Fruit fly (Drosophila melanogaster) whole organism, wandering third instar larva: Measurements from ENCODE around the gene Dsp1.
A peak's percentile ranks its signal among the peaks of the same experiment; 100 is the strongest.

Experiments
- Abd-B ChIP-seq: fragments of >200 bp; optimal IDR thresholded peaks from 2 replicates; lab custom pipeline; 2017; ENCODE audit warnings: missing biosample characterization, missing genetic modification characterization
- CG32264 ChIP-seq: fragments of 200-800 bp; sonication (Bioruptor generic); optimal IDR thresholded peaks from 2 replicates; lab custom pipeline; 2016; ENCODE audit warnings: missing biosample characterization, missing genetic modification characterization
- CG9705 ChIP-seq: fragments of 200-800 bp; sonication (Bioruptor generic); optimal IDR thresholded peaks from 2 replicates; lab custom pipeline; 2018; ENCODE audit warnings: missing biosample characterization, mild to moderate bottlenecking, missing genetic modification characterization
- CrebA ChIP-seq: fragments of 200-800 bp; sonication (Bioruptor generic); optimal IDR thresholded peaks from 2 replicates; lab custom pipeline; 2016; ENCODE audit warnings: missing biosample characterization, mild to moderate bottlenecking, missing genetic modification characterization, borderline replicate concordance
- Dfd ChIP-seq: fragments of >200 bp; optimal IDR thresholded peaks from 2 replicates; lab custom pipeline; 2017; ENCODE audit warnings: missing biosample characterization, missing genetic modification characterization
- Dif ChIP-seq: fragments of 200-275, 200-300 bp; sonication (Bioruptor generic); optimal IDR thresholded peaks from 2 replicates; lab custom pipeline; 2018; ENCODE audit warnings: missing biosample characterization, missing genetic modification characterization; ENCODE audit not compliant: partially characterized antibody
- GATAd ChIP-seq: sonication (Bioruptor generic); optimal IDR thresholded peaks from 2 replicates; lab custom pipeline; 2016; ENCODE audit warnings: missing biosample characterization, missing genetic modification characterization
- HLH106 ChIP-seq: fragments of 200-800 bp; optimal IDR thresholded peaks from 3 replicates; lab custom pipeline; 2019; ENCODE audit warnings: missing biosample characterization, mild to moderate bottlenecking, missing genetic modification characterization, moderate library complexity
- Hnf4 ChIP-seq: fragments of 200-800 bp; sonication (Bioruptor generic); optimal IDR thresholded peaks from 2 replicates; lab custom pipeline; 2016; ENCODE audit warnings: missing biosample characterization, mild to moderate bottlenecking, missing genetic modification characterization
- Hr78 ChIP-seq: fragments of >200 bp; optimal IDR thresholded peaks from 2 replicates; lab custom pipeline; 2017; ENCODE audit warnings: missing biosample characterization, missing genetic modification characterization
- Hr83 ChIP-seq: fragments of 200-300 bp; sonication (Bioruptor generic); optimal IDR thresholded peaks from 2 replicates; lab custom pipeline; 2016; ENCODE audit warnings: missing biosample characterization, mild to moderate bottlenecking, missing genetic modification characterization, moderate library complexity; ENCODE audit not compliant: poor library complexity, severe bottlenecking
- Jra ChIP-seq: sonication (Bioruptor generic); optimal IDR thresholded peaks from 2 replicates; lab custom pipeline; 2016; ENCODE audit warnings: missing biosample characterization, missing genetic modification characterization
- Mio ChIP-seq: sonication (Bioruptor generic); optimal IDR thresholded peaks from 2 replicates; lab custom pipeline; 2016; ENCODE audit warnings: missing biosample characterization, missing genetic modification characterization
- Myc ChIP-seq: fragments of >200 bp; optimal IDR thresholded peaks from 2 replicates; lab custom pipeline; 2017
- N ChIP-seq: fragments of >200 bp; optimal IDR thresholded peaks from 2 replicates; lab custom pipeline; 2018; ENCODE audit warnings: missing biosample characterization, missing external identifiers, missing genetic modification characterization
- OdsH ChIP-seq: fragments of 200-800 bp; sonication (Bioruptor generic); optimal IDR thresholded peaks from 2 replicates; lab custom pipeline; 2016; ENCODE audit warnings: missing biosample characterization, mild to moderate bottlenecking, missing genetic modification characterization
- Rel ChIP-seq, 2 experiments: fragments of 200-800 bp; sonication (Bioruptor generic) in 1 of 2; optimal IDR thresholded peaks; 2 replicates in 1 of 2; 3 replicates in 1 of 2; lab custom pipeline; 2016 to 2019; ENCODE audit warnings: mild to moderate bottlenecking in 2 of 2, missing biosample characterization in 2 of 2, missing genetic modification characterization in 2 of 2, moderate library complexity in 1 of 2
- Sp1 ChIP-seq: fragments of 200-800 bp; sonication (Bioruptor generic); optimal IDR thresholded peaks from 3 replicates; lab custom pipeline; 2019; ENCODE audit warnings: missing biosample characterization, mild to moderate bottlenecking, missing genetic modification characterization, moderate library complexity
- Vsx2 ChIP-seq: fragments of 200-300, 225-300 bp; sonication (Bioruptor generic); optimal IDR thresholded peaks from 2 replicates; lab custom pipeline; 2018; ENCODE audit warnings: missing biosample characterization, missing genetic modification characterization; ENCODE audit not compliant: partially characterized antibody
- br ChIP-seq: fragments of 200-800 bp; sonication (Bioruptor generic); optimal IDR thresholded peaks from 2 replicates; lab custom pipeline; 2016; ENCODE audit warnings: missing biosample characterization, missing genetic modification characterization
- brk ChIP-seq: fragments of 200-800 bp; sonication (Bioruptor generic); optimal IDR thresholded peaks from 2 replicates; lab custom pipeline; 2016; ENCODE audit warnings: missing biosample characterization, mild to moderate bottlenecking, missing genetic modification characterization
- dl ChIP-seq, 2 experiments: fragments of 175-275, 200-275 bp in 1 of 2; fragments of 200-275 bp in 1 of 2; sonication (Bioruptor generic); optimal IDR thresholded peaks; lab custom pipeline; 2018; ENCODE audit warnings: mild to moderate bottlenecking in 2 of 2, missing biosample characterization in 2 of 2, missing genetic modification characterization in 2 of 2, moderate library complexity in 2 of 2; ENCODE audit not compliant: partially characterized antibody in 2 of 2, insufficient read depth in 1 of 2
- dmrt93B ChIP-seq: fragments of 200-800 bp; sonication (Bioruptor generic); optimal IDR thresholded peaks from 2 replicates; lab custom pipeline; 2018; ENCODE audit warnings: missing biosample characterization, mild to moderate bottlenecking, missing genetic modification characterization
- dsf ChIP-seq: sonication (Bioruptor generic); optimal IDR thresholded peaks from 2 replicates; lab custom pipeline; 2016; ENCODE audit warnings: missing biosample characterization, missing genetic modification characterization, borderline replicate concordance
- ey ChIP-seq: fragments of 200-800 bp; sonication (Bioruptor generic); optimal IDR thresholded peaks from 2 replicates; lab custom pipeline; 2016; ENCODE audit warnings: missing biosample characterization, missing genetic modification characterization
- foxo ChIP-seq, 2 experiments: fragments of 200-800 bp; sonication (Bioruptor generic); optimal IDR thresholded peaks; 2 replicates in 1 of 2; 3 replicates in 1 of 2; lab custom pipeline; 2016 to 2017; ENCODE audit warnings: missing biosample characterization in 2 of 2, missing genetic modification characterization in 2 of 2
- fru ChIP-seq: fragments of 200-800 bp; sonication (Bioruptor generic); optimal IDR thresholded peaks from 3 replicates; lab custom pipeline; 2016; ENCODE audit warnings: missing biosample characterization, mild to moderate bottlenecking, missing genetic modification characterization
- h ChIP-seq: fragments of 200-800 bp; sonication (Bioruptor generic); optimal IDR thresholded peaks from 3 replicates; lab custom pipeline; 2016; ENCODE audit warnings: missing biosample characterization, mild to moderate bottlenecking, missing genetic modification characterization
- jim ChIP-seq: fragments of 175-275, 200-325 bp; sonication (Bioruptor generic); optimal IDR thresholded peaks from 2 replicates; lab custom pipeline; 2016; ENCODE audit warnings: missing biosample characterization, mild to moderate bottlenecking, missing genetic modification characterization
- lola ChIP-seq: fragments of >200 bp; optimal IDR thresholded peaks from 2 replicates; lab custom pipeline; 2017; ENCODE audit warnings: missing biosample characterization, missing genetic modification characterization
- pan ChIP-seq: fragments of >200 bp; optimal IDR thresholded peaks from 2 replicates; lab custom pipeline; 2017
- psq ChIP-seq: fragments of 200-800 bp; sonication (Bioruptor generic); optimal IDR thresholded peaks from 3 replicates; lab custom pipeline; 2017; ENCODE audit warnings: missing biosample characterization, mild to moderate bottlenecking, missing genetic modification characterization, moderate library complexity
- rgr ChIP-seq: fragments of 200-800 bp; sonication (Bioruptor generic); optimal IDR thresholded peaks from 3 replicates; lab custom pipeline; 2016; ENCODE audit warnings: missing biosample characterization, mild to moderate bottlenecking, missing genetic modification characterization
- sage ChIP-seq: fragments of 200-800 bp; sonication (Bioruptor generic); optimal IDR thresholded peaks from 2 replicates; lab custom pipeline; 2016; ENCODE audit warnings: missing biosample characterization, mild to moderate bottlenecking, missing genetic modification characterization
- sv ChIP-seq: fragments of 200-800 bp; sonication (Bioruptor generic); optimal IDR thresholded peaks from 3 replicates; lab custom pipeline; 2016; ENCODE audit warnings: missing biosample characterization, missing genetic modification characterization
- tai ChIP-seq: sonication (Bioruptor generic); optimal IDR thresholded peaks from 2 replicates; lab custom pipeline; 2016; ENCODE audit warnings: missing biosample characterization, missing genetic modification characterization
- usp ChIP-seq: fragments of >200 bp; optimal IDR thresholded peaks from 2 replicates; lab custom pipeline; 2017; ENCODE audit warnings: missing biosample characterization, missing genetic modification characterization
- woc ChIP-seq: sonication (Bioruptor generic); optimal IDR thresholded peaks from 2 replicates; lab custom pipeline; 2016; ENCODE audit warnings: missing biosample characterization, mild to moderate bottlenecking, missing genetic modification characterization

The Dsp1 gene

dm6 chrX:16384843-16385726 is 51.7 kb downstream of the Dsp1 start, which contains the start of the genes CG9992 and CG4239 (continued):
- TF ChIP-seq Hnf4 (GFP tag; lab: Kevin White, UChicago) = peak; percentile 50
- TF ChIP-seq dl (GFP tag; optimal IDR thresholded peaks at IDR 0.05; lab: Kevin White, UChicago; ENCODE audit: insufficient read depth in 1 of 2, partially characterized antibody in 2 of 2) = no peak
- no peak for TF ChIP-seq CG32264 (GFP tag; lab: Kevin White, UChicago)
- no peak for TF ChIP-seq tai (GFP tag; lab: Kevin White, UChicago)
- no peak for TF ChIP-seq CrebA (GFP tag; lab: Kevin White, UChicago)
- peak; percentile 81 for TF ChIP-seq lola
- no peak for TF ChIP-seq jim (GFP tag; lab: Kevin White, UChicago)
- TF ChIP-seq Dfd (GFP tag; lab: Kevin White, UChicago) = no peak
- TF ChIP-seq HLH106 = peak; percentile 78

dm6 chrX:16385942-16386392 is 52.6 kb downstream of the Dsp1 start:
- peak; percentile 15 for TF ChIP-seq Hnf4 (GFP tag; lab: Kevin White, UChicago)
- TF ChIP-seq Rel (GFP tag; optimal IDR thresholded peaks at IDR 0.05; lab: Kevin White, UChicago) = no peak
- no peak for TF ChIP-seq Rel (tag; optimal IDR thresholded peaks at IDR 0.05; lab: Kevin White, UChicago)
- TF ChIP-seq OdsH (GFP tag; lab: Kevin White, UChicago) = peak; percentile 66
- TF ChIP-seq brk (GFP tag; lab: Kevin White, UChicago) = no peak
- TF ChIP-seq dl (GFP tag; optimal IDR thresholded peaks at IDR 0.05; lab: Kevin White, UChicago; ENCODE audit: insufficient read depth in 1 of 2, partially characterized antibody in 2 of 2) = no peak
- peak; percentile 52 for TF ChIP-seq rgr
- no peak for TF ChIP-seq sv
- TF ChIP-seq Hr78 = no peak
- TF ChIP-seq dmrt93B = peak; percentile 41
- TF ChIP-seq Dif (GFP tag; lab: Kevin White, UChicago) = no peak
- peak; percentile 50 for TF ChIP-seq Hr83 (GFP tag; lab: Kevin White, UChicago)
- peak; percentile 19 for TF ChIP-seq CG9705 (GFP tag; lab: Kevin White, UChicago)
- TF ChIP-seq foxo (GFP tag; optimal IDR thresholded peaks at IDR 0.05; lab: Kevin White, UChicago) = peak in 1 of 2 experiments; percentile 61
- TF ChIP-seq CG32264 (GFP tag; lab: Kevin White, UChicago) = no peak
- no peak for TF ChIP-seq N
- TF ChIP-seq Abd-B = no peak
- TF ChIP-seq usp (GFP tag; lab: Kevin White, UChicago) = no peak
- TF ChIP-seq Myc (lab: Kevin White, UChicago) = no peak
- TF ChIP-seq ey = peak; percentile 49
- TF ChIP-seq jim (GFP tag; lab: Kevin White, UChicago) = no peak
- peak; percentile 31 for TF ChIP-seq woc (GFP tag; lab: Kevin White, UChicago)
- no peak for TF ChIP-seq pan (lab: Kevin White, UChicago)
- TF ChIP-seq Sp1 (GFP tag; lab: Kevin White, UChicago) = peak; percentile 57
- no peak for TF ChIP-seq Jra
- TF ChIP-seq Dfd (GFP tag; lab: Kevin White, UChicago) = no peak
- TF ChIP-seq fru (GFP tag; lab: Kevin White, UChicago) = peak; percentile 72
- no peak for TF ChIP-seq tai (GFP tag; lab: Kevin White, UChicago)
- TF ChIP-seq sage = no peak
- peak; percentile 71 for TF ChIP-seq h (GFP tag; lab: Kevin White, UChicago)
- TF ChIP-seq HLH106 = peak; percentile 53
- peak; percentile 33 for TF ChIP-seq psq (GFP tag; lab: Kevin White, UChicago)
- no peak for TF ChIP-seq Vsx2 (GFP tag; lab: Kevin White, UChicago)
- TF ChIP-seq GATAd (GFP tag; lab: Kevin White, UChicago) = no peak
- TF ChIP-seq dsf = no peak
- peak; percentile 43 for TF ChIP-seq br
- TF ChIP-seq Mio (GFP tag; lab: Kevin White, UChicago) = no peak
- no peak for TF ChIP-seq CrebA (GFP tag; lab: Kevin White, UChicago)
- no peak for TF ChIP-seq lola
